Worm (Caenorhabditis elegans): Measurements from ENCODE around the gene D1044.7.

Gene D1044.7

DNA sequence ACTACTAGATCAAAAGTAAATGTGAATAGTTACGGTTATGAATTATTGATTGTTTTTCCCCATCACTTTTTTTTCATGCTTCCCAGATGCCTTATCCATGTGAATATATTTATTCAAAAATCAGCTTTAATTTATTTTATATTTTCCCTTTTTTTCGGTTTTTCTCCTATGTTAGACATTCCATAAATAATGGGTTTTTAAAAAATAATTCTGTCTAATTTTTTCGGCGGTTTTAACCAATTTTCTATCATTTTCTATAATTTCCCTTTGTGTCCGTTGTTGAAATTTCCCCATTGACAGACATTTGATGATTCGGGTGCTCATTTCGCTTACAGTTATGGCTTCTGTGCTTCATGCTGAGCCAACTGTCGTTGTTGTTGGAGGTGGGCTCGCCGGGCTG lies 47.5 kb downstream of the D1044.7 start, which contains the start of gene F48E8.3:
Gene F48E8.3, plus strand, starts transcription at position 301 of the 400 bp plus-strand sequence.
- TF ChIP-seq zim-3 (tag; optimal IDR thresholded peaks at IDR 0.05) (no peak), snpc-3.4 (tag; optimal IDR thresholded peaks at IDR 0.05) (no peak), cebp-2 (GFP tag; IDR thresholded peaks at IDR 0.05) (no peak), C06A6.2 (GFP tag; conservative IDR thresholded peaks at IDR 0.05) (no peak), nfya-2 (GFP tag; IDR thresholded peaks at IDR 0.05) (no peak), snpc-1.3 (tag; optimal IDR thresholded peaks at IDR 0.05; ENCODE audit: insufficient read depth) (no peak), egrh-3 (GFP tag; IDR thresholded peaks at IDR 0.05) (no peak), ztf-18 (tag; optimal IDR thresholded peaks at IDR 0.05) (no peak), lin-26 (GFP tag; IDR thresholded peaks at IDR 0.05) (no peak), Y53F4B.3 (GFP tag; IDR thresholded peaks at IDR 0.05) (no peak), cebp-1 (GFP tag; IDR thresholded peaks at IDR 0.05) (no peak), cebp-1 (tag; optimal IDR thresholded peaks at IDR 0.05) (no peak)
